Fruit fly (Drosophila melanogaster): ENCODE results near the gene CG10011.

DNA sequence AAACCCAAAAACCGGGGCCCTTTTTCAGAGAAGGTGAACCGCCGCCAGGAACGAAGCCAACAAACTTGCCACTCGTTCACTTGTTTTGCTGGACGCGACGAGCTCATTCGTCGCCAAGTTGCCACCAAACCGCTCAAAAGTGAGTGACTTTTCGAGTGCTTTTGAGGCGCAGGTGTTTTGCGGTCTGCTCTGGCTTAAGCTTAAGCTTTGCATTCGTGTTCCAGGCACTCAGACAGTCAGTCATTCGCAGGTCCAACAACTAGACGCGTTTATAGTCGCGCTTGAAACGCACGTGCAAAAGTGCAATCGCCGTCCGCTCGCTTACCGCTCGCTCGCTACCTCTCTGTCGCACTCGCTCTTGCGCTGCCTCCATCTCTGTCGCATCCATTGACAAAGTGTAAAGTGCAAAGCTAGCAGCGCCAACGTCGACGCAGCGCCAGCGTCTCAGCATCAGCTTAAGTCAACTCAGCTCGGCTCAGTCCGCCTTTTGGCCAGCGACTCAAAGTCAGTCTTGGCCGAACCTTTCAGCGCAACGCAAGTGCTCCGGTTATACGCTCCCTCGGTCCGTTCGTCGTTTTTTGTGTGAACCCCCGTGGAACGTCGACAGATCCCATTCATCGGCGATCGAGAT is 47.0 kb upstream of the CG10011 start:
- TF ChIP-seq foxo (GFP tag; optimal IDR thresholded peaks at IDR 0.05) (no peak), psq (GFP tag; optimal IDR thresholded peaks at IDR 0.05) (no peak), Hr83 (GFP tag; optimal IDR thresholded peaks at IDR 0.05; ENCODE audit: poor library complexity, severe bottlenecking) (no peak), Dfd (GFP tag; optimal IDR thresholded peaks at IDR 0.05) (no peak), fru (GFP tag; optimal IDR thresholded peaks at IDR 0.05) (peak; percentile 23), usp (GFP tag; optimal IDR thresholded peaks at IDR 0.05) (no peak), Jra (GFP tag; optimal IDR thresholded peaks at IDR 0.05) (no peak), dl (GFP tag; optimal IDR thresholded peaks at IDR 0.05; ENCODE audit: insufficient read depth in 1 of 2, partially characterized antibody in 2 of 2) (no peak), woc (GFP tag; optimal IDR thresholded peaks at IDR 0.05) (no peak), Vsx2 (GFP tag; optimal IDR thresholded peaks at IDR 0.05; ENCODE audit: partially characterized antibody) (no peak), Abd-B (GFP tag; optimal IDR thresholded peaks at IDR 0.05) (no peak), lola (GFP tag; optimal IDR thresholded peaks at IDR 0.05) (no peak)
